Fruit fly (Drosophila melanogaster) whole organism, embryonic: ENCODE data around the gene Dok.

Source experiments
- Adf1 ChIP-seq: fragments of 200-800 bp; sonication (Bioruptor generic); IDR thresholded peaks from 2 replicates; pipeline ENCODE4 v1.3.6; 2022; ENCODE audit warnings: missing biosample characterization, missing genetic modification characterization
- B-H2 ChIP-seq: fragments of 200-800 bp; sonication (Bioruptor generic); optimal IDR thresholded peaks from 2 replicates; lab custom pipeline; 2018; ENCODE audit warnings: missing biosample characterization, mild to moderate bottlenecking, missing genetic modification characterization
- CG10462 ChIP-seq: fragments of 200-800 bp; sonication (Bioruptor generic); optimal IDR thresholded peaks from 2 replicates; lab custom pipeline; 2016; ENCODE audit warnings: missing biosample characterization, missing genetic modification characterization
- CG11085 ChIP-seq: fragments of 200-800 bp; sonication (Bioruptor generic); IDR thresholded peaks from 2 replicates; pipeline ENCODE4 v1.3.6; 2022; ENCODE audit warnings: missing biosample characterization, missing genetic modification characterization
- CG12155 ChIP-seq: fragments of 200-800 bp; sonication (Bioruptor generic); optimal IDR thresholded peaks from 3 replicates; lab custom pipeline; 2016; ENCODE audit warnings: missing biosample characterization, missing genetic modification characterization
- CG12391 ChIP-seq: fragments of 200-800 bp; sonication (Bioruptor generic); optimal IDR thresholded peaks from 3 replicates; lab custom pipeline; 2018; ENCODE audit warnings: missing biosample characterization, mild to moderate bottlenecking, missing genetic modification characterization, moderate library complexity
- CG12659 ChIP-seq: fragments of 200-800 bp; sonication (Bioruptor generic); optimal IDR thresholded peaks from 3 replicates; lab custom pipeline; 2017; ENCODE audit warnings: mild to moderate bottlenecking, missing biosample characterization, missing genetic modification reagents, missing genetic modification characterization
- CG12769 ChIP-seq: fragments of 200-800 bp; sonication (Bioruptor generic); optimal IDR thresholded peaks from 2 replicates; lab custom pipeline; 2019; ENCODE audit warnings: missing biosample characterization, mild to moderate bottlenecking, missing genetic modification characterization, moderate library complexity
- CG15479 ChIP-seq: fragments of 200-800 bp; sonication (Bioruptor generic); optimal IDR thresholded peaks from 3 replicates; lab custom pipeline; 2019; ENCODE audit warnings: missing biosample characterization, mild to moderate bottlenecking, missing genetic modification characterization, moderate library complexity
- CG15601 ChIP-seq: fragments of 200-800 bp; sonication (Bioruptor generic); optimal IDR thresholded peaks from 3 replicates; lab custom pipeline; 2019; ENCODE audit warnings: missing biosample characterization, mild to moderate bottlenecking, missing genetic modification characterization, moderate library complexity
- CG16815 ChIP-seq: fragments of 200-800 bp; sonication (Bioruptor generic); optimal IDR thresholded peaks from 3 replicates; lab custom pipeline; 2017; ENCODE audit warnings: missing biosample characterization, mild to moderate bottlenecking, missing genetic modification characterization
- CG16863 ChIP-seq: fragments of 200-800 bp; sonication (Bioruptor generic); optimal IDR thresholded peaks from 3 replicates; lab custom pipeline; 2016; ENCODE audit warnings: missing biosample characterization, missing genetic modification characterization
- CG17802 ChIP-seq: fragments of 200-800 bp; sonication (Bioruptor generic); optimal IDR thresholded peaks from 2 replicates; lab custom pipeline; 2018; ENCODE audit warnings: missing biosample characterization, mild to moderate bottlenecking, missing genetic modification characterization, moderate library complexity
- CG17829 ChIP-seq: fragments of 200-800 bp; optimal IDR thresholded peaks from 2 replicates; lab custom pipeline; 2019; ENCODE audit warnings: missing biosample characterization, mild to moderate bottlenecking, missing genetic modification characterization, moderate library complexity
- CG1832 ChIP-seq: fragments of 200-800 bp; sonication (Bioruptor generic); optimal IDR thresholded peaks from 2 replicates; lab custom pipeline; 2017; ENCODE audit warnings: missing biosample characterization, mild to moderate bottlenecking, missing genetic modification characterization, inconsistent platforms
- CG18599 ChIP-seq: fragments of 200-800 bp; sonication (Bioruptor generic); optimal IDR thresholded peaks from 3 replicates; lab custom pipeline; 2017; ENCODE audit warnings: missing biosample characterization, missing genetic modification characterization, mild to moderate bottlenecking, moderate library complexity, missing genetic modification reagents
- CG2116 ChIP-seq: fragments of 200-800 bp; sonication (Bioruptor generic); optimal IDR thresholded peaks from 3 replicates; lab custom pipeline; 2018; ENCODE audit warnings: missing biosample characterization, mild to moderate bottlenecking, missing genetic modification characterization
- CG4424 ChIP-seq: fragments of 200-800 bp; sonication (Bioruptor generic); optimal IDR thresholded peaks from 3 replicates; lab custom pipeline; 2016; ENCODE audit warnings: missing biosample characterization, missing genetic modification characterization
- CG6689 ChIP-seq: fragments of 200-800 bp; sonication (Bioruptor generic); IDR thresholded peaks from 2 replicates; pipeline ENCODE4 v1.3.6; 2022; ENCODE audit warnings: missing biosample characterization, missing genetic modification characterization
- CG6765 ChIP-seq: fragments of 200-800 bp; sonication (Bioruptor generic); optimal IDR thresholded peaks from 3 replicates; lab custom pipeline; 2017; ENCODE audit warnings: missing biosample characterization, mild to moderate bottlenecking, missing genetic modification characterization
- CG8290 ChIP-seq, 3 experiments: fragments of 200-800 bp; sonication (Bioruptor generic); optimal IDR thresholded peaks; 2 replicates each; lab custom pipeline; 2016 to 2019; ENCODE audit warnings: missing biosample characterization in 3 of 3, missing genetic modification characterization in 3 of 3, mild to moderate bottlenecking in 2 of 3, moderate library complexity in 1 of 3
- Hr39 ChIP-seq: fragments of >200 bp; optimal IDR thresholded peaks from 2 replicates; lab custom pipeline; 2017
- Jarid2 ChIP-seq: fragments of 200-800 bp; sonication (Bioruptor generic); optimal IDR thresholded peaks from 3 replicates; lab custom pipeline; 2017; ENCODE audit warnings: mild to moderate bottlenecking, missing biosample characterization, missing genetic modification reagents, missing genetic modification characterization
- NC2β ChIP-seq: fragments of 200-800 bp; sonication (Bioruptor generic); optimal IDR thresholded peaks from 2 replicates; lab custom pipeline; 2016; ENCODE audit warnings: missing biosample characterization, missing genetic modification characterization
- Nf-YA ChIP-seq: fragments of 200-800 bp; sonication (Bioruptor generic); IDR thresholded peaks from 2 replicates; pipeline ENCODE4 v1.3.6; 2022; ENCODE audit warnings: missing biosample characterization, missing genetic modification characterization
- Optix ChIP-seq: fragments of 200-800 bp; sonication (Bioruptor generic); IDR thresholded peaks from 3 replicates; pipeline ENCODE4 v1.3.6; 2022; ENCODE audit warnings: missing biosample characterization, missing genetic modification characterization
- Rfx ChIP-seq: fragments of 200-800 bp; sonication (Bioruptor generic); IDR thresholded peaks from 2 replicates; pipeline ENCODE4 v1.3.6; 2022; ENCODE audit warnings: missing biosample characterization, missing genetic modification characterization
- Sox102F ChIP-seq: fragments of 200-800 bp; sonication (Bioruptor generic); optimal IDR thresholded peaks from 2 replicates; lab custom pipeline; 2018; ENCODE audit warnings: missing biosample characterization, mild to moderate bottlenecking, missing genetic modification characterization, moderate library complexity
- Spps ChIP-seq: fragments of 200-800 bp; sonication (Bioruptor generic); optimal IDR thresholded peaks from 2 replicates; lab custom pipeline; 2018; ENCODE audit warnings: missing biosample characterization, mild to moderate bottlenecking, missing genetic modification characterization
- Trl ChIP-seq, 3 experiments: fragments of >200 bp in 2 of 3; fragments of 200-800 bp in 1 of 3; sonication (Bioruptor generic) in 1 of 3; optimal IDR thresholded peaks; 2 replicates in 1 of 3; 3 replicates in 2 of 3; lab custom pipeline; 2016 to 2017; ENCODE audit warnings: missing biosample characterization in 1 of 3, missing genetic modification characterization in 1 of 3
- ase ChIP-seq: fragments of 200-800 bp; sonication (Bioruptor generic); IDR thresholded peaks from 3 replicates; pipeline ENCODE4 v1.3.6; 2022; ENCODE audit warnings: missing biosample characterization, missing genetic modification characterization
- bowl ChIP-seq: fragments of 200-800 bp; sonication (Bioruptor generic); IDR thresholded peaks from 2 replicates; pipeline ENCODE4 v1.3.6; 2022; ENCODE audit warnings: missing biosample characterization, missing genetic modification characterization
- cad ChIP-seq: fragments of >200 bp; optimal IDR thresholded peaks from 2 replicates; lab custom pipeline; 2017; ENCODE audit warnings: missing biosample characterization, missing genetic modification characterization
- dmrt11E ChIP-seq: fragments of 200-800 bp; sonication (Bioruptor generic); optimal IDR thresholded peaks from 3 replicates; lab custom pipeline; 2018; ENCODE audit warnings: missing biosample characterization, mild to moderate bottlenecking, missing genetic modification characterization, moderate library complexity
- dmrt99B ChIP-seq: fragments of 200-800 bp; sonication (Bioruptor generic); optimal IDR thresholded peaks from 2 replicates; lab custom pipeline; 2018; ENCODE audit warnings: missing biosample characterization, mild to moderate bottlenecking, missing genetic modification characterization, moderate library complexity
- dysf ChIP-seq: fragments of 200-800 bp; sonication (Bioruptor generic); IDR thresholded peaks from 3 replicates; pipeline ENCODE4 v1.3.6; 2022; ENCODE audit warnings: missing biosample characterization, missing genetic modification characterization
- esg ChIP-seq: fragments of 200-800 bp; sonication (Bioruptor generic); conservative IDR thresholded peaks from 2 replicates; pipeline ENCODE4 v1.3.6; 2022; ENCODE audit warnings: missing biosample characterization, missing genetic modification characterization
- h ChIP-seq: fragments of >200 bp; optimal IDR thresholded peaks from 2 replicates; lab custom pipeline; 2017
- lab ChIP-seq: fragments of 200-800 bp; sonication (Bioruptor generic); optimal IDR thresholded peaks from 3 replicates; lab custom pipeline; 2017; ENCODE audit warnings: missing biosample characterization, missing genetic modification characterization, mild to moderate bottlenecking, moderate library complexity, missing genetic modification reagents
- mld ChIP-seq: fragments of 200-800 bp; sonication (Bioruptor generic); IDR thresholded peaks from 3 replicates; pipeline ENCODE4 v1.3.6; 2022; ENCODE audit warnings: missing biosample characterization, missing genetic modification characterization; ENCODE audit not compliant: partially characterized antibody
- nau ChIP-seq: fragments of 200-800 bp; sonication (Bioruptor generic); optimal IDR thresholded peaks from 3 replicates; lab custom pipeline; 2017; ENCODE audit warnings: missing biosample characterization, mild to moderate bottlenecking, missing genetic modification characterization, missing genetic modification reagents
- pan ChIP-seq, 4 experiments: fragments of >200 bp in 3 of 4; fragments of 200-800 bp in 1 of 4; sonication (Bioruptor generic) in 1 of 4; optimal IDR thresholded peaks in 3 of 4; IDR thresholded peaks in 1 of 4; 2 replicates each; pipeline versions ENCODE4 v1.3.6 to Lab custom; 2017 to 2022; ENCODE audit warnings: missing biosample characterization in 2 of 4, missing genetic modification characterization in 2 of 4, mixed read lengths in 1 of 4
- pho ChIP-seq: fragments of 200-800 bp; sonication (Bioruptor generic); optimal IDR thresholded peaks from 2 replicates; lab custom pipeline; 2016; ENCODE audit warnings: missing biosample characterization, missing genetic modification characterization
- repo ChIP-seq: fragments of 200-800 bp; sonication (Bioruptor generic); optimal IDR thresholded peaks from 2 replicates; lab custom pipeline; 2016; ENCODE audit warnings: missing biosample characterization, missing genetic modification characterization
- sisA ChIP-seq: fragments of 200-800 bp; sonication (Bioruptor generic); IDR thresholded peaks from 2 replicates; pipeline ENCODE4 v1.3.6; 2022; ENCODE audit warnings: missing biosample characterization, missing genetic modification characterization
- slbo ChIP-seq: fragments of 200-800 bp; sonication (Bioruptor generic); IDR thresholded peaks from 2 replicates; pipeline ENCODE4 v1.3.6; 2022; ENCODE audit warnings: missing biosample characterization, missing genetic modification characterization
- sqz ChIP-seq: fragments of 200-800 bp; sonication (Bioruptor generic); optimal IDR thresholded peaks from 3 replicates; lab custom pipeline; 2018; ENCODE audit warnings: missing biosample characterization, mild to moderate bottlenecking, missing genetic modification characterization
- tll ChIP-seq, 2 experiments: fragments of 200-800 bp in 1 of 2; fragments of >200 bp in 1 of 2; sonication (Bioruptor generic) in 1 of 2; optimal IDR thresholded peaks; 2 replicates each; lab custom pipeline; 2017 to 2019; ENCODE audit warnings: missing biosample characterization in 2 of 2, missing genetic modification characterization in 2 of 2, mild to moderate bottlenecking in 1 of 2, moderate library complexity in 1 of 2
- ttk ChIP-seq: fragments of 200-800 bp; sonication (Bioruptor generic); IDR thresholded peaks from 2 replicates; pipeline ENCODE4 v2.1.2; 2022; ENCODE audit warnings: missing biosample characterization, missing genetic modification characterization

Gene Dok

DNA sequence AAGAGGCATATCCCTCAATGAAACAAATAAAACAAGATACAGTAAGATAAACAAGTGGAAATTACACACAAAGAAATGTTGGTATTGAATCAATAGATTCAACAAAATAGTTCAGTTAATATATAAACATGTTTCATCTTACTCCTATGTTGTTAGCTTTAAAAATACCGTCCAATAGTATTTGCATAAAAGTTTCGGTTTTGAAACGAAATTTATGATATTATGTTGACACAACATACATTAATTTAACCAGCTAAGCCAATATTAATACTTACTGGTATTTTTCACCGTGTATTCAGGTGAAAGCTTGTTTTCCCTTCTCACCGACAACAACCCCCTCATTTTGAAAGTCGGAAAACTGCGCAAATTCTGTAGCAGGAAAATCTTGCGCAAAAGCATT is 14.5 kb downstream of the Dok start (continued):
- no peak for TF ChIP-seq Trl (optimal IDR thresholded peaks at IDR 0.05; lab: Kevin White, UChicago)
- TF ChIP-seq Trl (GFP tag; optimal IDR thresholded peaks at IDR 0.05; lab: Kevin White, UChicago), result peak; percentile 69
- peak; percentile 35 for TF ChIP-seq Spps (tag; lab: Kevin White, UChicago)
- peak; percentile 72 for TF ChIP-seq CG15601
- no peak for TF ChIP-seq pan (optimal IDR thresholded peaks at IDR 0.05; lab: Kevin White, UChicago)
- peak in 1 of 2 experiments; percentile 27 for TF ChIP-seq pan (GFP tag; optimal IDR thresholded peaks at IDR 0.05 in 1 of 2, IDR thresholded peaks at IDR 0.05 in 1 of 2)
- peak; percentile 54; the same call in 1 of the 2 replicates for TF ChIP-seq CG6689
- TF ChIP-seq Nf-YA (GFP tag; lab: Robert Waterston, UW), result no peak
- TF ChIP-seq Sox102F (GFP tag; lab: Kevin White, UChicago), result peak; percentile 80
- TF ChIP-seq dmrt11E, result peak; percentile 31
- TF ChIP-seq CG15479 (GFP tag; lab: Kevin White, UChicago), result no peak
- TF ChIP-seq CG2116 (GFP tag; lab: Kevin White, UChicago), result peak; percentile 33
- peak; percentile 57 for TF ChIP-seq pho (GFP tag; lab: Kevin White, UChicago)
- no peak for TF ChIP-seq bowl (GFP tag; lab: Robert Waterston, UW)
- TF ChIP-seq nau, result peak; percentile 64
- no peak for TF ChIP-seq Optix
- TF ChIP-seq CG10462, result peak; percentile 1
- TF ChIP-seq CG16815 (GFP tag; lab: Kevin White, UChicago), result no peak
- TF ChIP-seq Adf1 (GFP tag; lab: Robert Waterston, UW), result no peak
- TF ChIP-seq dysf (GFP tag; lab: Robert Waterston, UW), result peak; percentile 67
- peak; percentile 57 for TF ChIP-seq CG4424 (GFP tag; lab: Kevin White, UChicago)
- peak; percentile 36; the same call in 1 of the 2 replicates for TF ChIP-seq sisA
- no peak for TF ChIP-seq cad
- peak; percentile 63 for TF ChIP-seq slbo
- TF ChIP-seq CG6765, result peak; percentile 67
- TF ChIP-seq ase (GFP tag; lab: Robert Waterston, UW), result 0 out of 3 replicates have a peak, but pooled peaks have one; percentile 9
- TF ChIP-seq repo (GFP tag; lab: Kevin White, UChicago), result peak; percentile 21
- peak; percentile 68 for TF ChIP-seq CG12391 (tag; lab: Kevin White, UChicago)
- TF ChIP-seq ttk (GFP tag; lab: Robert Waterston, UW), result no peak; the same call in 1 of the 2 replicates
- peak; percentile 77 for TF ChIP-seq dmrt99B (tag; lab: Kevin White, UChicago)
- TF ChIP-seq lab (GFP tag; lab: Kevin White, UChicago), result peak; percentile 86
- no peak for TF ChIP-seq CG1832 (GFP tag; lab: Kevin White, UChicago)
- no peak for TF ChIP-seq CG17802 (tag; lab: Kevin White, UChicago)
- TF ChIP-seq CG12769 (tag; lab: Kevin White, UChicago), result peak; percentile 76
- peak; percentile 39 for TF ChIP-seq Jarid2
- peak; percentile 79 for TF ChIP-seq CG18599 (GFP tag; lab: Kevin White, UChicago)
- TF ChIP-seq CG12155 (GFP tag; lab: Kevin White, UChicago), result peak; percentile 45
- no peak for TF ChIP-seq h (lab: Kevin White, UChicago)
- no peak for TF ChIP-seq mld (GFP tag; lab: Robert Waterston, UW)
- TF ChIP-seq Rfx (GFP tag; lab: Robert Waterston, UW), result peak; percentile 65
- TF ChIP-seq B-H2 (GFP tag; lab: Kevin White, UChicago), result peak; percentile 56
- peak; percentile 40; the same call in 1 of the 2 replicates for TF ChIP-seq esg (GFP tag; lab: Robert Waterston, UW)
- peak; percentile 69 for TF ChIP-seq CG12659 (GFP tag; lab: Kevin White, UChicago)
- no peak for TF ChIP-seq CG16863 (GFP tag; lab: Kevin White, UChicago)
- peak; percentile 10 for TF ChIP-seq CG8290 (GFP tag; optimal IDR thresholded peaks at IDR 0.05; lab: Kevin White, UChicago)
- TF ChIP-seq CG8290 (tag; optimal IDR thresholded peaks at IDR 0.05; lab: Kevin White, UChicago), result peak in 1 of 2 experiments; percentile 78
- no peak for TF ChIP-seq NC2β (GFP tag; lab: Kevin White, UChicago)
- TF ChIP-seq CG11085 (GFP tag; lab: Robert Waterston, UW), result no peak
- TF ChIP-seq sqz (GFP tag; lab: Kevin White, UChicago), result peak; percentile 5
- TF ChIP-seq tll (GFP tag; optimal IDR thresholded peaks at IDR 0.05; lab: Kevin White, UChicago), result no peak
- TF ChIP-seq CG17829 (tag; lab: Kevin White, UChicago), result peak; percentile 48
- no peak for TF ChIP-seq Hr39
